Worm (Caenorhabditis elegans): ENCODE measurements around the gene Y53F4B.24.
"Not testable (repeated sequence)": the region's sequence is repeated elsewhere in the genome, so short reads cannot be mapped to it uniquely, and the experiment has no call there.

The Y53F4B.24 gene

ce11 chrII:15145594-15145993 lies 11.4 kb upstream of the Y53F4B.24 start, which contains the start of gene Y53F4B.27 (continued):
- TF ChIP-seq nhr-10 (tag; optimal IDR thresholded peaks at IDR 0.05) (no peak), daf-19 (GFP tag; conservative IDR thresholded peaks at IDR 0.05) (no peak), ceh-28 (tag; optimal IDR thresholded peaks at IDR 0.05) (no peak)

- no peak for TF ChIP-seq spr-1 (tag; optimal IDR thresholded peaks at IDR 0.05)
- no peak for TF ChIP-seq ces-1 (GFP tag; optimal IDR thresholded peaks at IDR 0.05)
- TF ChIP-seq Y5F2A.4 (GFP tag; optimal IDR thresholded peaks at IDR 0.05): no peak
- TF ChIP-seq set-16 (GFP tag; IDR thresholded peaks at IDR 0.05): no peak
- no peak for TF ChIP-seq duxl-1 (tag; optimal IDR thresholded peaks at IDR 0.05; ENCODE audit: poor library complexity)
- TF ChIP-seq madf-5 (GFP tag; IDR thresholded peaks at IDR 0.05): no peak
- TF ChIP-seq nhr-76 (tag; optimal IDR thresholded peaks at IDR 0.05): no peak
- no peak for TF ChIP-seq pha-4 (GFP tag; IDR thresholded peaks at IDR 0.05)
- no peak for TF ChIP-seq pha-4 (tag; optimal IDR thresholded peaks at IDR 0.05)
- no peak for TF ChIP-seq lin-15B (tag; optimal IDR thresholded peaks at IDR 0.05)
- TF ChIP-seq lin-39 (tag; optimal IDR thresholded peaks at IDR 0.05): no peak
- no peak for TF ChIP-seq ceh-28 (tag; optimal IDR thresholded peaks at IDR 0.05)
- no peak for TF ChIP-seq snpc-1.2 (GFP tag; IDR thresholded peaks at IDR 0.05)
Measured at ce11 chrII:15143729-15144128, 9.5 kb upstream of the Y53F4B.24 start.

DNA sequence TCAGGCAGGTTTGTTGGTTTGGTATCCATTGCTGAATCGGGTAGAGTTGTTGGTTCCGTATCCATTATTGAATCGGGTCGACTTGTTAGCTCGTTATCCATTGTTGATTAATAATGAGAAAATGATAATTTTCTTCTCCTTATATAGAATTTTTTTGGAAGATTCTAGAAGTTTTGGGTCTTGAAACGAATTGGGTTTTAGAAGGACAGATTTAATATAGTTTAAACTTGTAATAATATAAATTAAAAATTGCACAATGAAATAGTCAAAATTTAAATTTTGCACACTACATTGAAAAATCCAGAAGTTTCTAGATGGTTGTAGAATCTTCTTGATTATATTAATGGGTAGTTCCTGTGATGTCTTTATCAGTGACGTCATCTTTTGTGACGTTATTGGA lies 6.6 kb upstream of the Y53F4B.24 start, which contains the start of gene Y53F4B.26:
Gene Y53F4B.26 (minus strand): TSS at position 101 of the 400 bp plus-strand sequence.
- not testable (repeated sequence) for TF ChIP-seq F37D6.2 (tag; optimal IDR thresholded peaks at IDR 0.05); mep-1 (tag; optimal IDR thresholded peaks at IDR 0.05); mxl-2 (GFP tag; conservative IDR thresholded peaks at IDR 0.05)

ce11 chrII:15135886-15136285 lies 1.7 kb upstream of the Y53F4B.24 start, which contains the start of gene Y53F4B.25:
Gene Y53F4B.25, plus strand, starts transcription at chrII:15136186.
- TF ChIP-seq ceh-28 (tag; optimal IDR thresholded peaks at IDR 0.05) (no peak), F44E2.7 (GFP tag; IDR thresholded peaks at IDR 0.05) (no peak), hif-1 (tag; optimal IDR thresholded peaks at IDR 0.05) (no peak), ztf-11 (tag; optimal IDR thresholded peaks at IDR 0.05) (no peak), tag-97 (GFP tag; IDR thresholded peaks at IDR 0.05) (no peak), zfp-3 (GFP tag; conservative IDR thresholded peaks at IDR 0.05) (no peak), ceh-62 (tag; optimal IDR thresholded peaks at IDR 0.05) (no peak), dmd-9 (GFP tag; IDR thresholded peaks at IDR 0.05) (no peak), nhr-48 (tag; optimal IDR thresholded peaks at IDR 0.05) (no peak), zfp-2 (tag; optimal IDR thresholded peaks at IDR 0.05) (no peak), rbr-2 (tag; optimal IDR thresholded peaks at IDR 0.05) (no peak), T20F7.1 (GFP tag; optimal IDR thresholded peaks at IDR 0.05) (no peak), cey-2 (tag; optimal IDR thresholded peaks at IDR 0.05; ENCODE audit: borderline replicate concordance, insufficient read depth) (no peak), ceh-20 (GFP tag; IDR thresholded peaks at IDR 0.05) (no peak), nhr-102 (tag; optimal IDR thresholded peaks at IDR 0.05) (no peak)

- TF ChIP-seq snpc-1.2 (GFP tag; IDR thresholded peaks at IDR 0.05) (no peak), jun-1 (tag; optimal IDR thresholded peaks at IDR 0.05) (no peak), lin-29 (GFP tag; IDR thresholded peaks at IDR 0.05) (no peak), dve-1 (tag; optimal IDR thresholded peaks at IDR 0.05; ENCODE audit: insufficient read depth) (no peak), tra-1 (GFP tag; IDR thresholded peaks at IDR 0.05) (no peak), dmd-9 (GFP tag; IDR thresholded peaks at IDR 0.05) (no peak), ceh-28 (tag; optimal IDR thresholded peaks at IDR 0.05) (no peak), aha-1 (tag) (no peak), daf-12 (tag; optimal IDR thresholded peaks at IDR 0.05) (no peak), daf-16 (GFP tag; optimal IDR thresholded peaks at IDR 0.05) (no peak), daf-16 (tag; optimal IDR thresholded peaks at IDR 0.05) (no peak), arid-1 (GFP tag; conservative IDR thresholded peaks at IDR 0.05) (no peak)
Measured at ce11 chrII:15130512-15130911, 3.7 kb downstream of the Y53F4B.24 start, which contains the start of gene Y53F4B.62. Gene Y53F4B.62, minus strand, starts transcription at chrII:15130612.

All from whole organism, L4 larva.